Worm (Caenorhabditis elegans) whole organism, late embryonic: ENCODE data around the gene npr-37.

ENCODE experiments used
- fkh-10 ChIP-seq: fragments of 150-350 bp; optimal IDR thresholded peaks from 2 replicates; lab custom pipeline; 2014; ENCODE audit warnings: missing biosample characterization, missing genetic modification reagents, missing genetic modification characterization
- pha-4 ChIP-seq: fragments of 150-350 bp; optimal IDR thresholded peaks from 2 replicates; lab custom pipeline; 2018; ENCODE audit warnings: missing biosample characterization, missing genetic modification reagents, missing genetic modification characterization

DNA sequence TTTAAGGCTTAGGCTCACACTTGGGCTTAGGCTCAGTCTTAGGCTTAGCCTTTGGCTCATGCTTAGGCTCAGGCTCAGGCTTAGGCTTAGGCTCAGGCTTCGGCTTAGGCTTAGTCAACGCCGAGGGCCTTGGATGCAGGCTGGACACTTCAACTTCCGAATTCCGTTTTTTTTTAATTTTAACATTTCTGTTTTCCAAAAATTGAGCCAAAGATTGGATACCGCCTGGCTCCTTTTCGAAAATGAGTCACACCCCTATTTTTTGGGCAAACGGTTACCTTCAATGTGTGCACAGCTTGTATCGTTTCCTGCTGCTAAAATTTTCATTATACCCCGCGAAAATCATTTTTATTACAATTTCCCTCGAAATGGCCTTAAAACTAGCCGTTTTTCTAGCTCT lies 25.5 kb downstream of the npr-37 start, which contains the start of gene M04G7.1:
- TF ChIP-seq pha-4 (no peak), fkh-10 (GFP tag; lab: Kevin White, UChicago) (no peak)
